Fruit fly (Drosophila melanogaster): ENCODE data around the gene Cyp4s3.

Cyp4s3 gene

DNA sequence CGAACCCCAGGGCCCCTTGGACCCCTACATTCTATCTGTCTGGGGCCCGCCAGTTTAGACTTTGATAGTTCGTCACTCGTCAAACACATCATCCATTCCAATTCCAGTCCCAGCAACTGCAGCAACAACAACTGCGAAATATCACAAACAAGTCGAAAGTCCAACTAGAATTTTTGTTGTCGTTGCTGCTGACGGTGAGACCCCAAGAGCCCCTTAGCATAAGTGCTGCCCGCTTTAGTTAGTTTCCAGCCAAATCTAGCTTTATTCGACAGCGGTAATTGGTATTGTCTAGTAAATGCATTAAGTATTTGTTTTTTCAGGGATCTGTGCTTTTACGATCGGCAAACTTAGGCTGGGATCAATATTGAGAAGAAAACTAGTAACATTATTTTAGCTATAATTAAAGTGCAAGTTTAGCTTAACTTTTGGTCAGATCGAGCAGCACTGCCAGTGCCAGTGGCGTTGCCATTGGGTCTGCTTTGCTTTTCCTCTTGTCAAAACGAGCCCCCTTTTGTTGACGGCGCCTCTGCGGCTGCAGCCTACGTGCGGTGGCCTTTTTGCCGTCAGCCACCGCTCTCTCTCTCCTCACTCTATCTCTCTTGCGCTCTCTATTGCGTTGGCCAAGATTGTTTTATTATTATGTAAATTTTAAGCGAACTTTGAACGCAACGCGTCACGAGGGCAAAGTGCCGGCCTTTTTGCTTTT is 41.5 kb downstream of the Cyp4s3 start (continued):
- TF ChIP-seq ems (GFP tag; optimal IDR thresholded peaks at IDR 0.05) (peak; percentile 91), cad (GFP tag; optimal IDR thresholded peaks at IDR 0.05) (no peak), scrt (GFP tag; optimal IDR thresholded peaks at IDR 0.05) (peak; percentile 76), CG5953 (GFP tag; IDR thresholded peaks at IDR 0.05) (peak; percentile 83), dan (GFP tag; IDR thresholded peaks at IDR 0.05) (peak; percentile 37; the same call in 1 of the 2 replicates), nerfin-2 (GFP tag; IDR thresholded peaks at IDR 0.05; ENCODE audit: partially characterized antibody) (no peak), CHES-1-like (GFP tag; optimal IDR thresholded peaks at IDR 0.05) (peak; percentile 93), H2.0 (GFP tag; IDR thresholded peaks at IDR 0.05) (peak; percentile 84), CG17912 (GFP tag; optimal IDR thresholded peaks at IDR 0.05) (peak; percentile 55), corto (GFP tag; optimal IDR thresholded peaks at IDR 0.05) (no peak), HLH4C (GFP tag; IDR thresholded peaks at IDR 0.05; ENCODE audit: partially characterized antibody) (no peak), Six4 (GFP tag; optimal IDR thresholded peaks at IDR 0.05) (peak; percentile 78), dysf (GFP tag; IDR thresholded peaks at IDR 0.05) (peak; percentile 93), CG7839 (tag; optimal IDR thresholded peaks at IDR 0.05) (peak; percentile 88), croc (GFP tag; conservative IDR thresholded peaks at IDR 0.05) (peak; percentile 74), CG9797 (GFP tag; optimal IDR thresholded peaks at IDR 0.05) (peak; percentile 26), ind (GFP tag; optimal IDR thresholded peaks at IDR 0.05) (peak; percentile 91), Lim3 (GFP tag; IDR thresholded peaks at IDR 0.05) (no peak), CG4707 (GFP tag; optimal IDR thresholded peaks at IDR 0.05) (peak; percentile 41), D19B (GFP tag; optimal IDR thresholded peaks at IDR 0.05) (peak; percentile 72), CG12391 (tag; optimal IDR thresholded peaks at IDR 0.05) (peak; percentile 88), Dll (GFP tag; IDR thresholded peaks at IDR 0.05; ENCODE audit: partially characterized antibody) (no peak), CG1792 (GFP tag; optimal IDR thresholded peaks at IDR 0.05) (peak; percentile 90), CG13624 (GFP tag; optimal IDR thresholded peaks at IDR 0.05) (peak; percentile 93), unpg (GFP tag; optimal IDR thresholded peaks at IDR 0.05) (peak; percentile 86), CG7357 (GFP tag; IDR thresholded peaks at IDR 0.05) (peak; percentile 76), CG10209 (GFP tag; optimal IDR thresholded peaks at IDR 0.05) (peak; percentile 90), Hand (GFP tag; optimal IDR thresholded peaks at IDR 0.05) (peak; percentile 80), CG2116 (GFP tag; optimal IDR thresholded peaks at IDR 0.05) (peak; percentile 50), CG4360 (GFP tag; IDR thresholded peaks at IDR 0.05) (peak; percentile 76), CTCF (GFP tag; optimal IDR thresholded peaks at IDR 0.05) (peak; percentile 25), jumu (GFP tag; optimal IDR thresholded peaks at IDR 0.05) (peak; percentile 93), Fer1 (GFP tag; optimal IDR thresholded peaks at IDR 0.05) (peak; percentile 94), BEAF-32 (GFP tag; optimal IDR thresholded peaks at IDR 0.05) (peak; percentile 11), Sry-β (GFP tag; optimal IDR thresholded peaks at IDR 0.05) (peak; percentile 97), CG31224 (GFP tag; IDR thresholded peaks at IDR 0.05) (peak; percentile 67), ro (GFP tag; IDR thresholded peaks at IDR 0.05) (peak; percentile 80), nmo (GFP tag; optimal IDR thresholded peaks at IDR 0.05) (peak; percentile 86), CG7271 (tag; optimal IDR thresholded peaks at IDR 0.05) (no peak), Gsc (GFP tag; IDR thresholded peaks at IDR 0.05) (peak; percentile 71; the same call in 1 of the 2 replicates), chinmo (GFP tag; IDR thresholded peaks at IDR 0.05; ENCODE audit: partially characterized antibody) (peak; percentile 73; the same call in 2 of the 4 replicates), CG8765 (GFP tag; IDR thresholded peaks at IDR 0.05) (peak; percentile 65; the same call in 1 of the 2 replicates), otp (GFP tag; IDR thresholded peaks at IDR 0.05) (peak; percentile 84), CG13775 (GFP tag; optimal IDR thresholded peaks at IDR 0.05) (peak; percentile 86), gt (GFP tag; IDR thresholded peaks at IDR 0.05) (peak; percentile 79), dati (GFP tag; IDR thresholded peaks at IDR 0.05) (peak; percentile 75), Drgx (GFP tag; IDR thresholded peaks at IDR 0.05) (peak; percentile 87), CG8944 (GFP tag; optimal IDR thresholded peaks at IDR 0.05) (peak; percentile 88), Dek (tag; optimal IDR thresholded peaks at IDR 0.05) (peak; percentile 80), insv (GFP tag; optimal IDR thresholded peaks at IDR 0.05) (peak; percentile 17 to 64)

All from whole organism, embryonic.